Worm (Caenorhabditis elegans): ENCODE results near the gene nhr-28.

DNA sequence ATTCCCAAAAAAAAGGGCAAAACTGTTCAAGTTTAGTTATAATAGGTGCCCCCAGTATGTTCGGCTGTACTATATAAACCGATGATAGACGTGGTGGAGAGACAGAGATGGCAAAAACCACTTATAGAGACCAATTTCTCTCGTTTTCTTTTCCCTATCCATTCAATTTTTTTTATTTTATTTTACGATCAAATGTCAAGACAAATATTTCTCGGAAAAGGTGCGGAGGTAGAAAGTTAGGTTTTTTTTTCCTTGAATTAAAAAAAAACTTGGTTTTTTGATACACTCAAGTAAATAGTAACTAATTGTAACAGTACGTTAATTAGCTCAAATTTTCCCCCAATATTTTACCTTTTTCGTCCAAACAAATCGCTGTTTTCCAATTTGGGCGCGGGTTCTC, 48.0 kb downstream of the nhr-28 start:
- TF ChIP-seq ztf-29 (GFP tag; IDR thresholded peaks at IDR 0.05) (no peak), ref-1 (GFP tag; conservative IDR thresholded peaks at IDR 0.05) (no peak), cog-1 (tag; optimal IDR thresholded peaks at IDR 0.05) (no peak)
